ENCODE assay signal across 1 fruit fly cellular context in genomic region chr3R:30046029-30047001, dm6.
A peak's percentile ranks its signal among the peaks of the same experiment; 100 is the strongest.
TF ChIP-seq lines count a peak whose summit lies in the region.

RpL32 (minus strand) TSS chr3R:30046161.
CG7943 (plus strand) TSS chr3R:30046470.

TF ChIP-seq in whole organism, embryonic, 481 proteins besides CTCF, POLR2A, EP300 and RAD21 (continued from another document and continues in another):
- TF ChIP-seq Six4 (GFP tag; optimal IDR thresholded peaks at IDR 0.05; lab: Kevin White, UChicago) (peak; percentile 92), CG4328 (GFP tag; optimal IDR thresholded peaks at IDR 0.05; lab: Kevin White, UChicago) (peak; percentile 94), Ets97D (GFP tag; optimal IDR thresholded peaks at IDR 0.05; lab: Kevin White, UChicago) (peak; percentile 99), chif (GFP tag; optimal IDR thresholded peaks at IDR 0.05; lab: Kevin White, UChicago) (peak; percentile 80 to 97), CG6854 (GFP tag; optimal IDR thresholded peaks at IDR 0.05; lab: Kevin White, UChicago) (peak; percentile 93), CG14050 (GFP tag; IDR thresholded peaks at IDR 0.05; lab: Robert Waterston, UW) (peak; percentile 91), CkIIα-i1 (GFP tag; IDR thresholded peaks at IDR 0.05; lab: Robert Waterston, UW) (0 out of 2 replicates have a peak, but pooled peaks have one; percentile 57), gce (GFP tag; IDR thresholded peaks at IDR 0.05; lab: Robert Waterston, UW) (peak; percentile 79), BEAF-32 (GFP tag; optimal IDR thresholded peaks at IDR 0.05; lab: Kevin White, UChicago) (peak; percentile 100), disco-r (GFP tag; optimal IDR thresholded peaks at IDR 0.05; lab: Kevin White, UChicago) (peak; percentile 92), Deaf1 (tag; optimal IDR thresholded peaks at IDR 0.05; lab: Kevin White, UChicago) (peak; percentile 71), btn (GFP tag; optimal IDR thresholded peaks at IDR 0.05; lab: Kevin White, UChicago) (peak; percentile 74), salm (tag; optimal IDR thresholded peaks at IDR 0.05; lab: Kevin White, UChicago) (peak; percentile 86), Ptx1 (GFP tag; IDR thresholded peaks at IDR 0.05; lab: Robert Waterston, UW) (peak; percentile 95), CG5180 (GFP tag; optimal IDR thresholded peaks at IDR 0.05; lab: Kevin White, UChicago) (peak; percentile 72), NC2β (GFP tag; optimal IDR thresholded peaks at IDR 0.05; lab: Kevin White, UChicago) (peak; percentile 98), hbn (GFP tag; IDR thresholded peaks at IDR 0.05; lab: Robert Waterston, UW; ENCODE audit: partially characterized antibody) (peak; percentile 100), tll (GFP tag; optimal IDR thresholded peaks at IDR 0.05; lab: Kevin White, UChicago) (peak; percentile 40 to 85), Spps (tag; optimal IDR thresholded peaks at IDR 0.05; lab: Kevin White, UChicago) (peak; percentile 77), vvl (GFP tag; IDR thresholded peaks at IDR 0.05; lab: Robert Waterston, UW) (peak; percentile 97), CG10274 (GFP tag; optimal IDR thresholded peaks at IDR 0.05; lab: Kevin White, UChicago) (peak; percentile 87), CG2889 (GFP tag; IDR thresholded peaks at IDR 0.05; lab: Robert Waterston, UW) (peak; percentile 88), CoRest (tag; optimal IDR thresholded peaks at IDR 0.05; lab: Kevin White, UChicago) (peak; percentile 85), Gug (GFP tag; IDR thresholded peaks at IDR 0.05; lab: Robert Waterston, UW) (peak; percentile 97), trh (GFP tag; optimal IDR thresholded peaks at IDR 0.05; lab: Kevin White, UChicago) (peak; percentile 85), CG7357 (GFP tag; IDR thresholded peaks at IDR 0.05; lab: Robert Waterston, UW) (peak; percentile 92), Hr3 (GFP tag; optimal IDR thresholded peaks at IDR 0.05; lab: Kevin White, UChicago) (peak; percentile 89), CG18476 (GFP tag; optimal IDR thresholded peaks at IDR 0.05; lab: Kevin White, UChicago) (peak; percentile 94), CrebB (tag; optimal IDR thresholded peaks at IDR 0.05; lab: Kevin White, UChicago) (peak; percentile 87), emc (GFP tag; optimal IDR thresholded peaks at IDR 0.05; lab: Kevin White, UChicago) (peak; percentile 94), CG6813 (GFP tag; optimal IDR thresholded peaks at IDR 0.05; lab: Kevin White, UChicago) (peak; percentile 93), CG33213 (GFP tag; optimal IDR thresholded peaks at IDR 0.05; lab: Kevin White, UChicago) (peak; percentile 96), Bteb2 (GFP tag; optimal IDR thresholded peaks at IDR 0.05; lab: Kevin White, UChicago) (peak; percentile 92), Sox102F (GFP tag; optimal IDR thresholded peaks at IDR 0.05; lab: Kevin White, UChicago) (peak; percentile 78), GATAe (GFP tag; conservative IDR thresholded peaks at IDR 0.05; lab: Robert Waterston, UW) (peak; percentile 80), CG31365 (tag; optimal IDR thresholded peaks at IDR 0.05; lab: Kevin White, UChicago) (peak; percentile 84), Antp (GFP tag; optimal IDR thresholded peaks at IDR 0.05; lab: Kevin White, UChicago) (peak; percentile 98), mirr (GFP tag; optimal IDR thresholded peaks at IDR 0.05; lab: Kevin White, UChicago) (peak; percentile 95), gfzf (GFP tag; optimal IDR thresholded peaks at IDR 0.05; lab: Kevin White, UChicago) (peak; percentile 75), HLHmδ (GFP tag; optimal IDR thresholded peaks at IDR 0.05; lab: Kevin White, UChicago) (peak; percentile 82), Mes4 (GFP tag; optimal IDR thresholded peaks at IDR 0.05; lab: Kevin White, UChicago) (peak; percentile 96), CG6254 (GFP tag; optimal IDR thresholded peaks at IDR 0.05; lab: Kevin White, UChicago) (peak; percentile 100), peb (GFP tag; IDR thresholded peaks at IDR 0.05; lab: Robert Waterston, UW) (peak; percentile 92), bab2 (GFP tag; optimal IDR thresholded peaks at IDR 0.05; lab: Kevin White, UChicago) (peak; percentile 98), Atf-2 (GFP tag; optimal IDR thresholded peaks at IDR 0.05; lab: Kevin White, UChicago) (peak; percentile 80), pita (GFP tag; optimal IDR thresholded peaks at IDR 0.05; lab: Kevin White, UChicago) (no peak), CG12769 (tag; optimal IDR thresholded peaks at IDR 0.05; lab: Kevin White, UChicago) (peak; percentile 82), mld (GFP tag; IDR thresholded peaks at IDR 0.05; lab: Robert Waterston, UW; ENCODE audit: partially characterized antibody) (peak; percentile 100), en (GFP tag; optimal IDR thresholded peaks at IDR 0.05; lab: Kevin White, UChicago) (peak; percentile 90), phol (tag; optimal IDR thresholded peaks at IDR 0.05; lab: Kevin White, UChicago) (peak; percentile 96), CG1832 (GFP tag; optimal IDR thresholded peaks at IDR 0.05; lab: Kevin White, UChicago) (no peak), ab (GFP tag; optimal IDR thresholded peaks at IDR 0.05; lab: Kevin White, UChicago) (peak; percentile 79), CG18619 (GFP tag; optimal IDR thresholded peaks at IDR 0.05; lab: Kevin White, UChicago) (peak; percentile 94), NK7.1 (GFP tag; optimal IDR thresholded peaks at IDR 0.05; lab: Kevin White, UChicago) (peak; percentile 95), Xrp1 (GFP tag; IDR thresholded peaks at IDR 0.05; lab: Robert Waterston, UW) (peak; percentile 94), gt (GFP tag; IDR thresholded peaks at IDR 0.05; lab: Robert Waterston, UW) (peak; percentile 82), CG30403 (GFP tag; optimal IDR thresholded peaks at IDR 0.05; lab: Kevin White, UChicago) (peak; percentile 94), mam (GFP tag; optimal IDR thresholded peaks at IDR 0.05; lab: Kevin White, UChicago) (peak; percentile 99), CG12219 (GFP tag; optimal IDR thresholded peaks at IDR 0.05; lab: Kevin White, UChicago) (peak; percentile 77), Vsx1 (GFP tag; optimal IDR thresholded peaks at IDR 0.05; lab: Kevin White, UChicago) (peak; percentile 89), Aef1 (GFP tag; IDR thresholded peaks at IDR 0.05; lab: Robert Waterston, UW) (peak; percentile 96), CG12299 (tag; optimal IDR thresholded peaks at IDR 0.05; lab: Kevin White, UChicago) (peak; percentile 84), CG31441 (GFP tag; IDR thresholded peaks at IDR 0.05; lab: Robert Waterston, UW) (peak; percentile 88), CG2129 (GFP tag; IDR thresholded peaks at IDR 0.05; lab: Robert Waterston, UW; ENCODE audit: partially characterized antibody) (peak; percentile 100), CG32767 (GFP tag; IDR thresholded peaks at IDR 0.05; lab: Robert Waterston, UW) (peak; percentile 85), sob (GFP tag; IDR thresholded peaks at IDR 0.05; lab: Robert Waterston, UW) (peak; percentile 97), Eip74EF (GFP tag; optimal IDR thresholded peaks at IDR 0.05; lab: Kevin White, UChicago) (peak in 1 of 2 experiments; percentile 65), CG14441 (GFP tag; IDR thresholded peaks at IDR 0.05; lab: Robert Waterston, UW) (peak; percentile 92), Oaz (GFP tag; IDR thresholded peaks at IDR 0.05; lab: Robert Waterston, UW) (peak; percentile 94), Atf3 (GFP tag; optimal IDR thresholded peaks at IDR 0.05; lab: Kevin White, UChicago) (peak; percentile 89), Abd-B (GFP tag; optimal IDR thresholded peaks at IDR 0.05; lab: Kevin White, UChicago) (peak; percentile 83), CG2116 (GFP tag; optimal IDR thresholded peaks at IDR 0.05; lab: Kevin White, UChicago) (peak; percentile 95), Stat92E (GFP tag; optimal IDR thresholded peaks at IDR 0.05; lab: Kevin White, UChicago) (no peak), CG15011 (GFP tag; optimal IDR thresholded peaks at IDR 0.05; lab: Kevin White, UChicago) (peak; percentile 91), CG17568 (GFP tag; optimal IDR thresholded peaks at IDR 0.05; lab: Kevin White, UChicago) (no peak), fu2 (GFP tag; optimal IDR thresholded peaks at IDR 0.05; lab: Kevin White, UChicago) (peak; percentile 88), CG13624 (GFP tag; optimal IDR thresholded peaks at IDR 0.05; lab: Kevin White, UChicago) (peak; percentile 95), cas (GFP tag; IDR thresholded peaks at IDR 0.05; lab: Robert Waterston, UW) (peak; percentile 92), CG11247 (GFP tag; IDR thresholded peaks at IDR 0.05; lab: Robert Waterston, UW) (peak; percentile 96), pnt (GFP tag; optimal IDR thresholded peaks at IDR 0.05; lab: Kevin White, UChicago) (peak; percentile 96), MTF-1 (GFP tag; optimal IDR thresholded peaks at IDR 0.05; lab: Kevin White, UChicago; ENCODE audit: borderline replicate concordance) (peak; percentile 92), CG10462 (GFP tag; optimal IDR thresholded peaks at IDR 0.05; lab: Kevin White, UChicago) (peak; percentile 56), CHES-1-like (GFP tag; optimal IDR thresholded peaks at IDR 0.05; lab: Kevin White, UChicago) (peak; percentile 91), CG18011 (GFP tag; optimal IDR thresholded peaks at IDR 0.05; lab: Kevin White, UChicago) (peak; percentile 77), odd (GFP tag; optimal IDR thresholded peaks at IDR 0.05; lab: Kevin White, UChicago) (peak; percentile 91), cad (GFP tag; optimal IDR thresholded peaks at IDR 0.05; lab: Kevin White, UChicago) (peak; percentile 84), CG31388 (GFP tag; optimal IDR thresholded peaks at IDR 0.05; lab: Kevin White, UChicago) (peak; percentile 66), B-H2 (GFP tag; optimal IDR thresholded peaks at IDR 0.05; lab: Kevin White, UChicago) (peak; percentile 95), HmgD (GFP tag; optimal IDR thresholded peaks at IDR 0.05; lab: Kevin White, UChicago) (peak; percentile 90), pan (optimal IDR thresholded peaks at IDR 0.05; lab: Kevin White, UChicago) (no peak), pan (GFP tag; optimal IDR thresholded peaks at IDR 0.05 in 1 of 2, IDR thresholded peaks at IDR 0.05 in 1 of 2) (peak in 1 of 2 experiments; percentile 96), otp (GFP tag; IDR thresholded peaks at IDR 0.05; lab: Robert Waterston, UW) (peak; percentile 91; the same call in 2 of the 3 replicates), H15 (GFP tag; IDR thresholded peaks at IDR 0.05; lab: Robert Waterston, UW) (peak; percentile 93), CG43689 (GFP tag; IDR thresholded peaks at IDR 0.05; lab: Robert Waterston, UW) (peak; percentile 89), CG17186 (GFP tag; optimal IDR thresholded peaks at IDR 0.05; lab: Kevin White, UChicago) (peak; percentile 99), psq (GFP tag; optimal IDR thresholded peaks at IDR 0.05; lab: Kevin White, UChicago) (peak; percentile 62), crp (GFP tag; optimal IDR thresholded peaks at IDR 0.05; lab: Kevin White, UChicago) (peak; percentile 35 to 91), ash1 (GFP tag; optimal IDR thresholded peaks at IDR 0.05; lab: Kevin White, UChicago) (peak; percentile 94), CG17912 (GFP tag; optimal IDR thresholded peaks at IDR 0.05; lab: Kevin White, UChicago) (peak; percentile 62), da (GFP tag; optimal IDR thresholded peaks at IDR 0.05; lab: Kevin White, UChicago) (peak; percentile 81), Ada2b (GFP tag; IDR thresholded peaks at IDR 0.05; lab: Robert Waterston, UW) (peak; percentile 94), zen (tag; optimal IDR thresholded peaks at IDR 0.05; lab: Kevin White, UChicago) (peak; percentile 91), lola (GFP tag; optimal IDR thresholded peaks at IDR 0.05; lab: Kevin White, UChicago) (peak in 1 of 3 experiments; percentile 70), ken (GFP tag; IDR thresholded peaks at IDR 0.05; lab: Robert Waterston, UW) (peak; percentile 95), CG3281 (GFP tag; optimal IDR thresholded peaks at IDR 0.05; lab: Kevin White, UChicago) (peak; percentile 95), rib (GFP tag; IDR thresholded peaks at IDR 0.05; lab: Robert Waterston, UW) (peak; percentile 94), CG8359 (GFP tag; optimal IDR thresholded peaks at IDR 0.05; lab: Kevin White, UChicago; ENCODE audit: borderline replicate concordance) (peak; percentile 85), PHDP (tag; optimal IDR thresholded peaks at IDR 0.05; lab: Kevin White, UChicago) (peak; percentile 91), CG17359 (tag; optimal IDR thresholded peaks at IDR 0.05; lab: Kevin White, UChicago) (peak; percentile 93), gcm2 (GFP tag; optimal IDR thresholded peaks at IDR 0.05; lab: Kevin White, UChicago) (peak; percentile 85), CG11695 (GFP tag; IDR thresholded peaks at IDR 0.05; lab: Robert Waterston, UW) (peak; percentile 94), fd64A (GFP tag; optimal IDR thresholded peaks at IDR 0.05; lab: Kevin White, UChicago) (peak; percentile 91), cwo (GFP tag; optimal IDR thresholded peaks at IDR 0.05; lab: Kevin White, UChicago) (peak; percentile 82), Optix (GFP tag; IDR thresholded peaks at IDR 0.05; lab: Robert Waterston, UW) (peak; percentile 97), CG12236 (GFP tag; optimal IDR thresholded peaks at IDR 0.05; lab: Kevin White, UChicago) (peak; percentile 87), CG30431 (GFP tag; optimal IDR thresholded peaks at IDR 0.05; lab: Kevin White, UChicago) (peak; percentile 71), stwl (tag; optimal IDR thresholded peaks at IDR 0.05; lab: Kevin White, UChicago) (peak; percentile 79), CG12744 (GFP tag; optimal IDR thresholded peaks at IDR 0.05; lab: Kevin White, UChicago) (peak; percentile 77), al (GFP tag; IDR thresholded peaks at IDR 0.05; lab: Robert Waterston, UW) (peak; percentile 95), CG11456 (GFP tag; IDR thresholded peaks at IDR 0.05; lab: Robert Waterston, UW) (peak; percentile 96), Asciz (GFP tag; optimal IDR thresholded peaks at IDR 0.05; lab: Kevin White, UChicago) (peak; percentile 92), tx (GFP tag; optimal IDR thresholded peaks at IDR 0.05; lab: Kevin White, UChicago) (peak; percentile 83), CG3838 (GFP tag; optimal IDR thresholded peaks at IDR 0.05; lab: Kevin White, UChicago) (peak; percentile 80), zfh2 (GFP tag; optimal IDR thresholded peaks at IDR 0.05; lab: Kevin White, UChicago) (peak; percentile 96), CG10431 (GFP tag; optimal IDR thresholded peaks at IDR 0.05; lab: Kevin White, UChicago) (peak; percentile 78), CG5245 (GFP tag; optimal IDR thresholded peaks at IDR 0.05; lab: Kevin White, UChicago) (peak; percentile 92), CG1792 (GFP tag; optimal IDR thresholded peaks at IDR 0.05; lab: Kevin White, UChicago) (peak; percentile 91), CG13894 (tag; optimal IDR thresholded peaks at IDR 0.05; lab: Kevin White, UChicago) (peak; percentile 91), Dref (GFP tag; IDR thresholded peaks at IDR 0.05; lab: Robert Waterston, UW) (peak; percentile 89), her (GFP tag; optimal IDR thresholded peaks at IDR 0.05; lab: Kevin White, UChicago) (peak; percentile 94)
